Worm (Caenorhabditis elegans) whole organism, L4 larva: ENCODE data around the gene Y43F8B.17.
"Not testable (repeated sequence)": the region's sequence is repeated elsewhere in the genome, so short reads cannot be mapped to it uniquely, and the experiment has no call there.

Experiments used
- F44E2.7 ChIP-seq: fragments of 200-800 bp; sonication (Bioruptor generic); IDR thresholded peaks from 2 replicates; pipeline ENCODE4 v2.1.2; 2022; ENCODE audit warnings: missing genetic modification characterization, missing compliant biosample characterization
- ZK546.5 ChIP-seq, 2 experiments: sonication (generic microtip); optimal IDR thresholded peaks; 2 replicates each; lab custom pipeline; 2017; ENCODE audit warnings: missing biosample characterization in 2 of 2, missing genetic modification characterization in 2 of 2
- aha-1 ChIP-seq: fragments of 150-350 bp; peaks from one replicate; lab custom pipeline; 2014; ENCODE audit warnings: missing biosample characterization, missing genetic modification characterization
- aly-2 ChIP-seq: sonication (generic microtip); optimal IDR thresholded peaks from 2 replicates; lab custom pipeline; 2018; ENCODE audit warnings: missing biosample characterization, missing genetic modification characterization
- ama-1 ChIP-seq: fragments of 150-350 bp; optimal IDR thresholded peaks from 2 replicates; lab custom pipeline; 2014; ENCODE audit warnings: inconsistent platforms, mixed read lengths
- arid-1 ChIP-seq: fragments of 200-800 bp; sonication (Bioruptor generic); conservative IDR thresholded peaks from 2 replicates; pipeline ENCODE4 v1.3.6; 2022; ENCODE audit warnings: missing genetic modification reagents, missing genetic modification characterization, missing compliant biosample characterization
- attf-4 ChIP-seq: sonication (generic microtip); optimal IDR thresholded peaks from 3 replicates; lab custom pipeline; 2017; ENCODE audit warnings: missing biosample characterization, missing genetic modification characterization
- ceh-28 ChIP-seq: fragments of 150-350 bp; optimal IDR thresholded peaks from 2 replicates; lab custom pipeline; 2014; ENCODE audit warnings: missing biosample characterization, missing genetic modification reagents, missing genetic modification characterization
- daf-12 ChIP-seq: fragments of 150-350 bp; optimal IDR thresholded peaks from 2 replicates; lab custom pipeline; 2014; ENCODE audit warnings: missing biosample characterization, missing genetic modification reagents, missing genetic modification characterization
- daf-16 ChIP-seq, 3 experiments: sonication (generic microtip); optimal IDR thresholded peaks; 2 replicates each; lab custom pipeline; 2016 to 2017; ENCODE audit warnings: missing genetic modification characterization in 3 of 3, missing genetic modification reagents in 3 of 3, mild to moderate bottlenecking in 2 of 3, missing compliant biosample characterization in 2 of 3, missing biosample characterization in 1 of 3, moderate library complexity in 1 of 3
- daf-19 ChIP-seq: fragments of 200-800 bp; sonication (Bioruptor generic); conservative IDR thresholded peaks from 2 replicates; pipeline ENCODE4 v1.3.6; 2022; ENCODE audit warnings: missing genetic modification characterization, missing compliant biosample characterization
- daf-8 ChIP-seq: fragments of 200-800 bp; sonication (Bioruptor generic); IDR thresholded peaks from 2 replicates; pipeline ENCODE4 v1.3.6; 2022; ENCODE audit warnings: missing genetic modification characterization, missing compliant biosample characterization
- dmd-6 ChIP-seq: fragments of 200-800 bp; sonication (Bioruptor generic); IDR thresholded peaks from 2 replicates; pipeline ENCODE4 v1.3.6; 2022; ENCODE audit warnings: missing genetic modification reagents, missing genetic modification characterization, missing compliant biosample characterization
- duxl-1 ChIP-seq: sonication (generic microtip); optimal IDR thresholded peaks from 2 replicates; lab custom pipeline; 2016; ENCODE audit warnings: mild to moderate bottlenecking, missing genetic modification characterization, moderate library complexity, missing compliant biosample characterization; ENCODE audit not compliant: poor library complexity
- hif-1 ChIP-seq, 2 experiments: sonication (generic microtip); optimal IDR thresholded peaks; 2 replicates each; lab custom pipeline; 2016 to 2017; ENCODE audit warnings: missing compliant biosample characterization in 2 of 2, missing genetic modification characterization in 2 of 2, missing genetic modification reagents in 2 of 2, missing genotype in 2 of 2, mild to moderate bottlenecking in 1 of 2
- hlh-11 ChIP-seq: fragments of 200-800 bp; sonication (Bioruptor generic); optimal IDR thresholded peaks from 2 replicates; lab custom pipeline; 2018; ENCODE audit warnings: mild to moderate bottlenecking, missing genetic modification characterization, missing compliant biosample characterization
- lin-29 ChIP-seq: fragments of 200-800 bp; sonication (Bioruptor generic); IDR thresholded peaks from 2 replicates; pipeline ENCODE4 v1.3.6; 2022; ENCODE audit warnings: missing genetic modification reagents, missing genetic modification characterization, missing compliant biosample characterization
- lin-38 ChIP-seq: fragments of 200-800 bp; sonication (Bioruptor generic); IDR thresholded peaks from 2 replicates; pipeline ENCODE4 v1.3.6; 2022; ENCODE audit warnings: missing genetic modification reagents, missing genetic modification characterization, missing compliant biosample characterization
- lir-3 ChIP-seq: sonication (generic microtip); optimal IDR thresholded peaks from 2 replicates; lab custom pipeline; 2016; ENCODE audit warnings: mild to moderate bottlenecking, missing genetic modification characterization, missing compliant biosample characterization
- madf-9 ChIP-seq: fragments of 200-800 bp; sonication (Bioruptor generic); conservative IDR thresholded peaks from 2 replicates; pipeline ENCODE4 v1.3.6; 2022; ENCODE audit warnings: missing genetic modification reagents, missing genetic modification characterization, missing compliant biosample characterization
- mdt-29 ChIP-seq: fragments of 200-800 bp; sonication (Bioruptor generic); IDR thresholded peaks from 2 replicates; pipeline ENCODE4 v1.3.6; 2022; ENCODE audit warnings: missing genetic modification reagents, missing genetic modification characterization, missing compliant biosample characterization
- mep-1 ChIP-seq: fragments of 150-350 bp; sonication (generic microtip); optimal IDR thresholded peaks from 3 replicates; lab custom pipeline; 2014; ENCODE audit warnings: missing biosample characterization, missing genetic modification characterization
- nhr-11 ChIP-seq: fragments of 150-350 bp; optimal IDR thresholded peaks from 2 replicates; lab custom pipeline; 2014; ENCODE audit warnings: missing biosample characterization, missing genetic modification characterization
- nhr-28 ChIP-seq: fragments of 150-350 bp; optimal IDR thresholded peaks from 2 replicates; lab custom pipeline; 2014; ENCODE audit warnings: missing biosample characterization, missing genetic modification characterization
- nhr-41 ChIP-seq: fragments of 200-800 bp; sonication (Bioruptor generic); IDR thresholded peaks from 2 replicates; pipeline ENCODE4 v1.3.6; 2022; ENCODE audit warnings: missing genetic modification reagents, missing genetic modification characterization, missing compliant biosample characterization
- nhr-6 ChIP-seq: fragments of 150-350 bp; optimal IDR thresholded peaks from 2 replicates; lab custom pipeline; 2014; ENCODE audit warnings: missing biosample characterization, missing genetic modification characterization
- php-3 ChIP-seq: fragments of 200-800 bp; sonication (Bioruptor generic); IDR thresholded peaks from 2 replicates; pipeline ENCODE4 v1.3.6; 2022; ENCODE audit warnings: missing genetic modification reagents, missing genetic modification characterization, missing compliant biosample characterization
- pqm-1 ChIP-seq: sonication (generic microtip); optimal IDR thresholded peaks from 2 replicates; lab custom pipeline; 2017; ENCODE audit warnings: missing biosample characterization, missing genetic modification characterization
- rbr-2 ChIP-seq: sonication (generic microtip); optimal IDR thresholded peaks from 2 replicates; lab custom pipeline; 2016; ENCODE audit warnings: missing genotype, missing genetic modification characterization, missing compliant biosample characterization
- saeg-2 ChIP-seq: fragments of 200-800 bp; sonication (Bioruptor generic); IDR thresholded peaks from 2 replicates; pipeline ENCODE4 v1.3.6; 2022; ENCODE audit warnings: missing genetic modification reagents, missing genetic modification characterization, missing compliant biosample characterization
- tag-97 ChIP-seq: fragments of 200-800 bp; sonication (Bioruptor generic); IDR thresholded peaks from 2 replicates; pipeline ENCODE4 v1.3.6; 2022; ENCODE audit warnings: missing genetic modification characterization, missing compliant biosample characterization
- tra-1 ChIP-seq: fragments of 200-800 bp; sonication (Bioruptor generic); IDR thresholded peaks from 2 replicates; pipeline ENCODE4 v1.3.6; 2022; ENCODE audit warnings: missing genetic modification reagents, missing genetic modification characterization, missing compliant biosample characterization
- unc-39 ChIP-seq: sonication (generic microtip); optimal IDR thresholded peaks from 2 replicates; lab custom pipeline; 2017; ENCODE audit warnings: missing biosample characterization, missing genetic modification characterization
- unc-62 ChIP-seq, 3 experiments: fragments of 150-350 bp in 1 of 3; sonication (generic microtip); optimal IDR thresholded peaks in 2 of 3; peaks in 1 of 3; 1 replicate in 1 of 3; 2 replicates in 2 of 3; lab custom pipeline; 2014 to 2017; ENCODE audit warnings: missing biosample characterization in 3 of 3, missing genetic modification characterization in 3 of 3, missing genetic modification reagents in 3 of 3, missing genotype in 1 of 3
- zfp-2 ChIP-seq: sonication (generic microtip); optimal IDR thresholded peaks from 2 replicates; lab custom pipeline; 2016; ENCODE audit warnings: mild to moderate bottlenecking, missing genetic modification characterization, missing compliant biosample characterization
- zip-2 ChIP-seq: fragments of 150-350 bp; optimal IDR thresholded peaks from 2 replicates; lab custom pipeline; 2014; ENCODE audit warnings: missing biosample characterization, missing genetic modification characterization
- ztf-11 ChIP-seq: fragments of 150-350 bp; optimal IDR thresholded peaks from 2 replicates; lab custom pipeline; 2014; ENCODE audit warnings: missing biosample characterization, missing genetic modification characterization

Y43F8B.17 gene

ce11 chrV:19449544-19449943 lies 35.0 kb upstream of the Y43F8B.17 start, which contains the start of gene M04C3.5:
Gene M04C3.5, plus strand, starts transcription at chrV:19449733.
- TF ChIP-seq saeg-2 (GFP tag; lab: Robert Waterston, UW) (no peak), hlh-11 (tag; lab: Kevin White, UChicago) (peak; percentile 26), ztf-11 (tag; lab: Kevin White, UChicago) (no peak), nhr-11 (no peak), zip-2 (no peak), duxl-1 (tag; lab: Kevin White, UChicago) (no peak), nhr-6 (no peak), pqm-1 (tag; lab: Kevin White, UChicago) (peak; percentile 55), nhr-28 (peak; percentile 23), aha-1 (peak; percentile 48), daf-16 (GFP tag; optimal IDR thresholded peaks at IDR 0.05; lab: Kevin White, UChicago) (no peak), daf-16 (tag; optimal IDR thresholded peaks at IDR 0.05; lab: Kevin White, UChicago) (peak; percentile 35), unc-62 (GFP tag; optimal IDR thresholded peaks at IDR 0.05 in 1 of 2; lab: Kevin White, UChicago) (peak in 1 of 2 experiments; percentile 67), unc-62 (tag; optimal IDR thresholded peaks at IDR 0.05; lab: Kevin White, UChicago) (no peak), dmd-6 (GFP tag; lab: Robert Waterston, UW) (peak; percentile 61), daf-8 (no peak), F44E2.7 (GFP tag; lab: Robert Waterston, UW) (no peak), aly-2 (no peak), tra-1 (no peak), unc-39 (no peak), hif-1 (tag; optimal IDR thresholded peaks at IDR 0.05; lab: Kevin White, UChicago) (no peak), zfp-2 (tag; lab: Kevin White, UChicago) (no peak), mdt-29 (GFP tag; lab: Robert Waterston, UW) (no peak)
- TF ChIP-seq, all 104 proteins: peak for 7

ce11 chrV:19455650-19456049 lies 28.9 kb upstream of the Y43F8B.17 start, which contains the start of the genes Y43F8B.13 and Y43F8B.14:
Gene Y43F8B.13, plus strand, starts transcription at chrV:19455950.
Gene Y43F8B.14, minus strand, starts transcription at chrV:19455971.
- no peak for TF ChIP-seq lir-3
- TF ChIP-seq ama-1, result no peak
- no peak for TF ChIP-seq arid-1
- no peak for TF ChIP-seq daf-16 (GFP tag; optimal IDR thresholded peaks at IDR 0.05; lab: Kevin White, UChicago)
- peak; percentile 35 for TF ChIP-seq daf-16 (tag; optimal IDR thresholded peaks at IDR 0.05; lab: Kevin White, UChicago)
- peak; percentile 56 for TF ChIP-seq pqm-1 (tag; lab: Kevin White, UChicago)

- TF ChIP-seq daf-19 (GFP tag; lab: Robert Waterston, UW) (no peak), nhr-6 (no peak), nhr-41 (no peak), ZK546.5 (tag; optimal IDR thresholded peaks at IDR 0.05; lab: Kevin White, UChicago) (no peak), ceh-28 (tag; lab: Kevin White, UChicago) (no peak), tag-97 (GFP tag; lab: Robert Waterston, UW) (no peak), daf-12 (no peak), attf-4 (tag; lab: Kevin White, UChicago) (no peak), lin-29 (GFP tag; lab: Robert Waterston, UW) (no peak), mep-1 (tag; lab: Kevin White, UChicago) (no peak), lin-38 (GFP tag; lab: Robert Waterston, UW) (no peak), rbr-2 (no peak), madf-9 (no peak), daf-16 (GFP tag; optimal IDR thresholded peaks at IDR 0.05; lab: Kevin White, UChicago) (no peak), daf-16 (tag; optimal IDR thresholded peaks at IDR 0.05; lab: Kevin White, UChicago) (peak; percentile 17), unc-62 (GFP tag; optimal IDR thresholded peaks at IDR 0.05 in 1 of 2; lab: Kevin White, UChicago) (peak in 1 of 2 experiments; percentile 7), unc-62 (tag; optimal IDR thresholded peaks at IDR 0.05; lab: Kevin White, UChicago) (no peak)
Observed at ce11 chrV:19457120-19457519, 27.4 kb upstream of the Y43F8B.17 start, which contains the start of gene Y43F8B.24. Gene Y43F8B.24, plus strand, starts transcription at chrV:19457420.

- TF ChIP-seq tra-1 (peak; percentile 26; the same call in 1 of the 2 replicates), daf-16 (tag; optimal IDR thresholded peaks at IDR 0.05; lab: Kevin White, UChicago) (peak; percentile 31), php-3 (GFP tag; lab: Robert Waterston, UW) (peak; percentile 98)
- TF ChIP-seq daf-16 (GFP tag; optimal IDR thresholded peaks at IDR 0.05; lab: Kevin White, UChicago), result not testable (repeated sequence)
Observed at ce11 chrV:19459501-19459900, 25.0 kb upstream of the Y43F8B.17 start.
